Worm (Caenorhabditis elegans): ENCODE data around the gene pgp-9.
A peak's percentile ranks its signal among the peaks of the same experiment; 100 is the strongest.

pgp-9 gene

DNA sequence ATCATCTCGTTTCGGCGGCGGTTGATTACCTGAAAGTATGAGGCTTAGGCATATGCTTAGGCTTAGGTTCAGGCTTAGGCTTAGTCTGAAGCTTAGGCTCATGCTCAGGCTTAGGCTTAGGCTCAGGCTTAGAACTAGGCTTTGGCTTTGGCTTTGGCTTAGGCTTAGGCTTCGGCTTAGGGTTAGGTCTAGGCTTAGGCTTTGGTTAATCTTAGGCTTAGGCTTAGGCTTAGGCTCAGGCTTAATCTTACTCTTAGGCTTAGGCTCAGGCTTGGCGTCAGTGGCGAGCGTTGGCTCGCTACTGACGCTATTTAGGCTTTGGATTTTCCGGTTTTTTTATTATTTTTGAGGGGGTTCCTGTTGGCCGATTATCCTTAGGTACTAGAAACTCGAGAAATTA is 11.9 kb upstream of the pgp-9 start:
- no peak for TF ChIP-seq egl-5 (tag; optimal IDR thresholded peaks at IDR 0.05)
- TF ChIP-seq jun-1 (tag; optimal IDR thresholded peaks at IDR 0.05) = no peak
- no peak for TF ChIP-seq ceh-9 (tag; optimal IDR thresholded peaks at IDR 0.05)
- TF ChIP-seq mml-1 (tag; optimal IDR thresholded peaks at IDR 0.05) = no peak
- no peak for TF ChIP-seq egl-27 (tag; optimal IDR thresholded peaks at IDR 0.05)
- no peak for TF ChIP-seq nfya-1 (tag; optimal IDR thresholded peaks at IDR 0.05; ENCODE audit: insufficient read depth)
- no peak for TF ChIP-seq fos-1 (tag; optimal IDR thresholded peaks at IDR 0.05)
- no peak for TF ChIP-seq daf-12 (tag; optimal IDR thresholded peaks at IDR 0.05)
- no peak for TF ChIP-seq tbx-2 (tag; optimal IDR thresholded peaks at IDR 0.05)
- TF ChIP-seq ama-1 (optimal IDR thresholded peaks at IDR 0.05) = no peak
- no peak for TF ChIP-seq fkh-10 (GFP tag; optimal IDR thresholded peaks at IDR 0.05)
- no peak for TF ChIP-seq nhr-28 (tag; optimal IDR thresholded peaks at IDR 0.05)

DNA sequence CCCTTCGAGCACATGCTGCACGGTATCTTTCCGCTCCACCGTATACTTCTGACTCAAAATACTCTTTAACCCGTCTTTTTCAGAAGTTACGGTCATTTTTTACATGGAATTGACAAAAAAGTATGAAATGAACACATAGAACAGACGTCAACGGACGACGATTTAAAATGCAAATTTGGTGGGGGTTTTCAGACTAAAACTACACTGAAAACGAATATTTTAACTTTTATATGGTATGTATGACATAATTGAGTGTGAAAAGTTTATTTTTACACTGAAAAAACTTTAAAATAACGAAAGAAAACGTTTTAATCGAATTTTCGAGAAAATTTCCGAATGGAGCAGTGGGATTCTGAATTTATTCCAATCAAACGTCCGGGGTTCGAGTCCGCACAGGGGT is 8.7 kb upstream of the pgp-9 start, which contains the start of gene twk-36:
Gene twk-36 (minus strand): TSS at position 101 of the 400 bp plus-strand sequence.
- TF ChIP-seq nhr-28 (tag; optimal IDR thresholded peaks at IDR 0.05) = no peak
- no peak for TF ChIP-seq elt-1 (tag; optimal IDR thresholded peaks at IDR 0.05)
- TF ChIP-seq tbx-2 (tag; optimal IDR thresholded peaks at IDR 0.05) = no peak
- no peak for TF ChIP-seq R02D3.7 (tag; optimal IDR thresholded peaks at IDR 0.05)
- TF ChIP-seq unc-62 (GFP tag; optimal IDR thresholded peaks at IDR 0.05) = no peak
- no peak for TF ChIP-seq nhr-67 (tag; optimal IDR thresholded peaks at IDR 0.05)
- no peak for TF ChIP-seq mdl-1 (tag; optimal IDR thresholded peaks at IDR 0.05)
- TF ChIP-seq fkh-10 (GFP tag; optimal IDR thresholded peaks at IDR 0.05) = no peak
- TF ChIP-seq fkh-2 (tag; optimal IDR thresholded peaks at IDR 0.05) = no peak
- TF ChIP-seq eor-1 (tag; optimal IDR thresholded peaks at IDR 0.05) = no peak
- no peak for TF ChIP-seq snpc-4 (tag; optimal IDR thresholded peaks at IDR 0.05)
- no peak for TF ChIP-seq ztf-11 (tag; optimal IDR thresholded peaks at IDR 0.05)
- no peak for TF ChIP-seq nhr-43 (tag; optimal IDR thresholded peaks at IDR 0.05; ENCODE audit: poor library complexity, severe bottlenecking)
- TF ChIP-seq pqm-1 (tag; optimal IDR thresholded peaks at IDR 0.05) = no peak

DNA sequence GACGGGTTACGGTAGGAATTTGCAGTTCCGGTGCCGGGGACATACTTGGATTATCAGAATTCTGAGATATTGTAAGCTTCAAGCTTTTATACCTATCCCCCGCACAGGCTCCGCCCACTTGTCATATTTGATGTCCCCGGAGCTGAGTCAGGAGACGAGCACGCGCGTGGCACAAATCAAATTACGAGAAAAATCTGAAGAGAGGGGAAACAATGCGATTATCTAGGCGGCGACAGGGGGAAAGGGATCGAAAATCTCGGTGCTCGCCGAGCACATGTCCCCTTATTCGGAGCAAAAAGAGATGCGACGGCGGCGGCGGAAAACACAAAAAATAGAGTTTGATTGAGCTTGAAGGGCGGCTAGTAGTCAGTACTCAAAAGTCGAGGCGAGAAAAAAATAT is 6.5 kb upstream of the pgp-9 start, which contains the start of gene R12G8.1:
Gene R12G8.1 (minus strand): TSS at position 63 of the 400 bp plus-strand sequence.
- TF ChIP-seq nhr-76 (tag; optimal IDR thresholded peaks at IDR 0.05) (no peak), ceh-16 (tag; optimal IDR thresholded peaks at IDR 0.05) (no peak), fos-1 (tag; optimal IDR thresholded peaks at IDR 0.05) (no peak), fkh-10 (GFP tag; optimal IDR thresholded peaks at IDR 0.05) (peak; percentile 79), nhr-28 (tag; optimal IDR thresholded peaks at IDR 0.05) (no peak), pqm-1 (tag; optimal IDR thresholded peaks at IDR 0.05) (no peak)

DNA sequence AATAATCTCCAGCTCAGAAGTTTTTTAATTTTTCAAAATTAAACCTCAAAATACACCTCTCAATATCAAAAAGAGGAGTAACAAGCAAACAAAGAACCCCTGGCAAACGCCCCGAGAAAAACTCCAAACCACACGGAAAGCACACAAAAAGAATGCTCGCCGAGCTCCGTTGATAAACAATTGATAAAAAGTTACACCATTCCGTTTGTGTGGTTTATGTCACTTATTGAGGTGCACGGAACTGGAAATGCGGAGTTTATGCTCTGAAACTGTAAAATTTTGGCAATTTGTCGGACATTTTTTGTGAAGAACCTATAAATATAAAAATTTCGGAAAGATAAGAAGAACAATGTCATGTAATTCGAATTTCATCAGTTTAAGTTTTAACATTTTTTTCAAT is 3.4 kb upstream of the pgp-9 start:
- peak; percentile 67 for TF ChIP-seq pqm-1 (tag; optimal IDR thresholded peaks at IDR 0.05)
- no peak for TF ChIP-seq elt-3 (tag; optimal IDR thresholded peaks at IDR 0.05)
- no peak for TF ChIP-seq lin-15B (tag; optimal IDR thresholded peaks at IDR 0.05)
- peak; percentile 46 for TF ChIP-seq pha-4 (tag; optimal IDR thresholded peaks at IDR 0.05)
- TF ChIP-seq zag-1 (tag; optimal IDR thresholded peaks at IDR 0.05) = no peak
- peak; percentile 90 for TF ChIP-seq elt-2 (tag; optimal IDR thresholded peaks at IDR 0.05)

DNA sequence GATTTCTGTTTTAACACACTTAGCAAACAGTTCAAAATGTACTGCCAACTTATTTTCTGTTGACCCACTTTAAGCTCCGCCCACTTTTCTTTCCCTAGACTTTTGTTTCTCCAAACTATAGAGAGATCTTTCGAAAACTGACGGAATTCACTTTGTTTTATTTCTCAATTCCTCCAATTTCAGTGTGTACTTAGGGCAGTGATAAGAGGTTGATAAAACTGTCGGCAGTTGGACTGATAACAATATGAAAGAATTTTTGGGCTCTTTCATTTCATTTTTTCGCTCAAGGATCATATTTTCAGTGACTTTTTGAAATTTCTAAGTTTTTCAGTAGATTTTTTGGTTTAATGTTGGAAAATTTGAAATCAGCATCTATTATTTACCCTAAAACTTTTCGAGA is 693 bp upstream of the pgp-9 start:
- TF ChIP-seq elt-1 (tag; optimal IDR thresholded peaks at IDR 0.05) (no peak), snpc-4 (tag; optimal IDR thresholded peaks at IDR 0.05) (no peak), skn-1 (tag; optimal IDR thresholded peaks at IDR 0.05) (no peak), pqm-1 (tag; optimal IDR thresholded peaks at IDR 0.05) (peak; percentile 78), nhr-67 (tag; optimal IDR thresholded peaks at IDR 0.05) (no peak), nhr-28 (tag; optimal IDR thresholded peaks at IDR 0.05) (no peak), elt-2 (tag; optimal IDR thresholded peaks at IDR 0.05) (peak; percentile 82), nhr-23 (tag; optimal IDR thresholded peaks at IDR 0.05) (no peak), pha-4 (tag; optimal IDR thresholded peaks at IDR 0.05) (peak; percentile 31), lin-15B (tag; optimal IDR thresholded peaks at IDR 0.05) (no peak), nhr-11 (tag; optimal IDR thresholded peaks at IDR 0.05) (no peak), fkh-10 (GFP tag; optimal IDR thresholded peaks at IDR 0.05) (no peak), ceh-9 (tag; optimal IDR thresholded peaks at IDR 0.05) (no peak)

DNA sequence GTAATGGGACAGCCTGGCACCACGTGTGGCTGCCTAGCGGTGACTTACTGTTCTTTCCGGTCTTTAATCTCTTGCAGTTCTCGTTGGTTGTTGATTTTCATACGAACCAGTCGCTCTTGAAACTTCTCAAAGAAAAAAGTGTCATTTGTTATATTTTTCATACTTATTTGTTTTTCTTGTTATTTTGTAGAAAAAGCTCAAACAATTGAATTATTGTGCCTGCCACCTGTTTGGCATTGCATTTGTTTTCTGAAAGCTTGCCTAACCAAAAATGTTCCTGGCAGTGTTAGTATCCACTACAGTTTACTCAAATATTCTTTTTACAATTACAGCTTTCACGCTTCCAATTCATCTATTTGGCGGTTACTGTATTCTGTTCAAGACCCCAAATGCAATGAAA is 9.4 kb downstream of the pgp-9 start, which contains the start of the genes C47A10.16 and srh-283:
Gene C47A10.16 (minus strand): TSS at position 101 of the 400 bp plus-strand sequence.
Gene srh-283 (plus strand): TSS at position 272 of the 400 bp plus-strand sequence.
- TF ChIP-seq lin-15B (tag; optimal IDR thresholded peaks at IDR 0.05) = no peak
- no peak for TF ChIP-seq fkh-10 (GFP tag; optimal IDR thresholded peaks at IDR 0.05)
- TF ChIP-seq egl-27 (tag; optimal IDR thresholded peaks at IDR 0.05) = no peak
- no peak for TF ChIP-seq nhr-11 (tag; optimal IDR thresholded peaks at IDR 0.05)
- TF ChIP-seq R02D3.7 (tag; optimal IDR thresholded peaks at IDR 0.05) = no peak

All from whole organism, L3 larva.